Fruit fly (Drosophila melanogaster) whole organism, embryonic: ENCODE measurements around the gene CG11999.

Experiments used
- CG11247 ChIP-seq: fragments of 200-800 bp; sonication (Bioruptor generic); IDR thresholded peaks from 2 replicates; pipeline ENCODE4 v1.3.6; 2022; ENCODE audit warnings: missing biosample characterization, missing genetic modification characterization
- CG11456 ChIP-seq: fragments of 200-800 bp; sonication (Bioruptor generic); IDR thresholded peaks from 3 replicates; pipeline ENCODE4 v1.3.6; 2022; ENCODE audit warnings: missing biosample characterization, missing genetic modification characterization
- CG12104 ChIP-seq: fragments of 200-800 bp; sonication (Bioruptor generic); optimal IDR thresholded peaks from 3 replicates; lab custom pipeline; 2016; ENCODE audit warnings: missing biosample characterization, missing genetic modification characterization
- CG12659 ChIP-seq: fragments of 200-800 bp; sonication (Bioruptor generic); optimal IDR thresholded peaks from 3 replicates; lab custom pipeline; 2017; ENCODE audit warnings: mild to moderate bottlenecking, missing biosample characterization, missing genetic modification reagents, missing genetic modification characterization
- CG15269 ChIP-seq: fragments of 200-800 bp; sonication (Bioruptor generic); optimal IDR thresholded peaks from 2 replicates; lab custom pipeline; 2018; ENCODE audit warnings: missing biosample characterization, mild to moderate bottlenecking, missing genetic modification characterization, moderate library complexity
- CG15514 ChIP-seq: fragments of 200-800 bp; sonication (Bioruptor generic); optimal IDR thresholded peaks from 3 replicates; lab custom pipeline; 2017; ENCODE audit warnings: missing biosample characterization, missing genetic modification characterization, mild to moderate bottlenecking, moderate library complexity, missing genetic modification reagents
- CG16815 ChIP-seq: fragments of 200-800 bp; sonication (Bioruptor generic); optimal IDR thresholded peaks from 3 replicates; lab custom pipeline; 2017; ENCODE audit warnings: missing biosample characterization, mild to moderate bottlenecking, missing genetic modification characterization
- CG17186 ChIP-seq: fragments of 200-800 bp; sonication (Bioruptor generic); optimal IDR thresholded peaks from 3 replicates; lab custom pipeline; 2017; ENCODE audit warnings: missing biosample characterization, missing genetic modification reagents, missing genetic modification characterization
- CG2120 ChIP-seq: fragments of 200-800 bp; sonication (Bioruptor generic); optimal IDR thresholded peaks from 3 replicates; lab custom pipeline; 2016; ENCODE audit warnings: missing biosample characterization, missing genetic modification characterization
- CG30431 ChIP-seq: fragments of 200-800 bp; sonication (Bioruptor generic); optimal IDR thresholded peaks from 2 replicates; lab custom pipeline; 2017; ENCODE audit warnings: missing biosample characterization, missing genetic modification characterization
- CG31224 ChIP-seq: fragments of 200-800 bp; sonication (Bioruptor generic); IDR thresholded peaks from 2 replicates; pipeline ENCODE4 v1.3.6; 2022; ENCODE audit warnings: missing biosample characterization, missing genetic modification characterization
- CG31441 ChIP-seq: fragments of 200-800 bp; sonication (Bioruptor generic); IDR thresholded peaks from 2 replicates; pipeline ENCODE4 v1.3.6; 2022; ENCODE audit warnings: missing biosample characterization, missing genetic modification characterization
- CG3995 ChIP-seq: fragments of 200-800 bp; sonication (Bioruptor generic); optimal IDR thresholded peaks from 3 replicates; lab custom pipeline; 2016; ENCODE audit warnings: missing biosample characterization, missing genetic modification characterization
- CG4854 ChIP-seq: fragments of 200-800 bp; sonication (Bioruptor generic); optimal IDR thresholded peaks from 2 replicates; lab custom pipeline; 2016; ENCODE audit warnings: missing biosample characterization, missing genetic modification characterization, inconsistent platforms
- CG5180 ChIP-seq: fragments of 200-800 bp; sonication (Bioruptor generic); optimal IDR thresholded peaks from 3 replicates; lab custom pipeline; 2017; ENCODE audit warnings: missing biosample characterization, missing genetic modification characterization, mild to moderate bottlenecking, moderate library complexity, missing genetic modification reagents
- CG6689 ChIP-seq: fragments of 200-800 bp; sonication (Bioruptor generic); IDR thresholded peaks from 2 replicates; pipeline ENCODE4 v1.3.6; 2022; ENCODE audit warnings: missing biosample characterization, missing genetic modification characterization
- CG6813 ChIP-seq: fragments of 200-800 bp; sonication (Bioruptor generic); optimal IDR thresholded peaks from 2 replicates; lab custom pipeline; 2017; ENCODE audit warnings: missing biosample characterization, missing genetic modification characterization, mild to moderate bottlenecking, moderate library complexity, missing genetic modification reagents
- CG9797 ChIP-seq: fragments of 200-800 bp; sonication (Bioruptor generic); optimal IDR thresholded peaks from 3 replicates; lab custom pipeline; 2018; ENCODE audit warnings: missing biosample characterization, mild to moderate bottlenecking, missing genetic modification characterization
- CoRest ChIP-seq: fragments of 200-800 bp; sonication (Bioruptor generic); optimal IDR thresholded peaks from 3 replicates; lab custom pipeline; 2018; ENCODE audit warnings: missing biosample characterization, mild to moderate bottlenecking, missing genetic modification characterization, moderate library complexity
- Dad ChIP-seq: fragments of 200-800 bp; sonication (Bioruptor generic); optimal IDR thresholded peaks from 3 replicates; lab custom pipeline; 2016; ENCODE audit warnings: missing biosample characterization, missing genetic modification characterization
- Deaf1 ChIP-seq: fragments of 200-800 bp; optimal IDR thresholded peaks from 3 replicates; lab custom pipeline; 2019; ENCODE audit warnings: missing biosample characterization, mild to moderate bottlenecking, missing genetic modification characterization, moderate library complexity
- Dfd ChIP-seq, 2 experiments: fragments of >200 bp; optimal IDR thresholded peaks; 2 replicates each; lab custom pipeline; 2017; ENCODE audit warnings: missing biosample characterization in 2 of 2, missing genetic modification characterization in 2 of 2
- Dref ChIP-seq: fragments of 200-800 bp; sonication (Bioruptor generic); IDR thresholded peaks from 2 replicates; pipeline ENCODE4 v1.3.6; 2022; ENCODE audit warnings: missing biosample characterization, missing genetic modification characterization
- HLH4C ChIP-seq: fragments of 200-800 bp; sonication (Bioruptor generic); IDR thresholded peaks from 3 replicates; pipeline ENCODE4 v1.3.6; 2022; ENCODE audit warnings: missing biosample characterization, missing genetic modification characterization; ENCODE audit not compliant: partially characterized antibody
- Hmr ChIP-seq: fragments of 200-800 bp; sonication (Bioruptor generic); optimal IDR thresholded peaks from 3 replicates; lab custom pipeline; 2017; ENCODE audit warnings: mild to moderate bottlenecking, missing biosample characterization, missing genetic modification reagents, missing genetic modification characterization
- Lhr ChIP-seq: fragments of 200-800 bp; sonication (Bioruptor generic); optimal IDR thresholded peaks from 3 replicates; lab custom pipeline; 2017; ENCODE audit warnings: mild to moderate bottlenecking, missing biosample characterization, missing genetic modification reagents, missing genetic modification characterization
- Lim3 ChIP-seq: fragments of 200-800 bp; sonication (Bioruptor generic); IDR thresholded peaks from 2 replicates; pipeline ENCODE4 v1.3.6; 2022; ENCODE audit warnings: missing biosample characterization, missing genetic modification characterization
- Lpt ChIP-seq: fragments of >200 bp; optimal IDR thresholded peaks from 2 replicates; lab custom pipeline; 2018; ENCODE audit warnings: missing biosample characterization, missing genetic modification characterization
- NC2β ChIP-seq: fragments of 200-800 bp; sonication (Bioruptor generic); optimal IDR thresholded peaks from 2 replicates; lab custom pipeline; 2016; ENCODE audit warnings: missing biosample characterization, missing genetic modification characterization
- Opbp ChIP-seq: fragments of 200-800 bp; sonication (Bioruptor generic); IDR thresholded peaks from 3 replicates; pipeline ENCODE4 v1.3.6; 2022; ENCODE audit warnings: missing biosample characterization, missing genetic modification characterization; ENCODE audit not compliant: partially characterized antibody
- Sry-β ChIP-seq: fragments of 200-800 bp; sonication (Bioruptor generic); optimal IDR thresholded peaks from 2 replicates; lab custom pipeline; 2018; ENCODE audit warnings: missing biosample characterization, mild to moderate bottlenecking, missing genetic modification characterization, moderate library complexity
- Xrp1 ChIP-seq: fragments of 200-800 bp; sonication (Bioruptor generic); IDR thresholded peaks from 2 replicates; pipeline ENCODE4 v1.3.6; 2022; ENCODE audit warnings: missing biosample characterization, missing genetic modification characterization
- YL-1 ChIP-seq: fragments of 200-800 bp; sonication (Bioruptor generic); optimal IDR thresholded peaks from 3 replicates; lab custom pipeline; 2017; ENCODE audit warnings: missing biosample characterization, mild to moderate bottlenecking, missing genetic modification characterization
- ab ChIP-seq: fragments of 200-800 bp; sonication (Bioruptor generic); optimal IDR thresholded peaks from 2 replicates; lab custom pipeline; 2016; ENCODE audit warnings: missing biosample characterization, missing genetic modification characterization
- ase ChIP-seq: fragments of 200-800 bp; sonication (Bioruptor generic); IDR thresholded peaks from 3 replicates; pipeline ENCODE4 v1.3.6; 2022; ENCODE audit warnings: missing biosample characterization, missing genetic modification characterization
- cwo ChIP-seq: fragments of 200-800 bp; sonication (Bioruptor generic); optimal IDR thresholded peaks from 3 replicates; lab custom pipeline; 2017; ENCODE audit warnings: missing biosample characterization, missing genetic modification characterization, mild to moderate bottlenecking, moderate library complexity, missing genetic modification reagents
- danr ChIP-seq: fragments of 200-800 bp; sonication (Bioruptor generic); IDR thresholded peaks from 2 replicates; pipeline ENCODE4 v1.3.6; 2022; ENCODE audit warnings: missing biosample characterization, missing genetic modification characterization
- ewg ChIP-seq: fragments of 200-800 bp; sonication (Bioruptor generic); optimal IDR thresholded peaks from 3 replicates; lab custom pipeline; 2017; ENCODE audit warnings: mild to moderate bottlenecking, missing biosample characterization, missing genetic modification reagents, missing genetic modification characterization
- fd102C ChIP-seq: fragments of 200-800 bp; sonication (Bioruptor generic); optimal IDR thresholded peaks from 2 replicates; lab custom pipeline; 2018; ENCODE audit warnings: missing biosample characterization, mild to moderate bottlenecking, missing genetic modification characterization, moderate library complexity
- fd96Cb ChIP-seq: fragments of 200-800 bp; sonication (Bioruptor generic); optimal IDR thresholded peaks from 2 replicates; lab custom pipeline; 2018; ENCODE audit warnings: missing biosample characterization, mild to moderate bottlenecking, missing genetic modification characterization, moderate library complexity
- gt ChIP-seq: fragments of 200-800 bp; sonication (Bioruptor generic); IDR thresholded peaks from 2 replicates; pipeline ENCODE4 v1.3.6; 2022; ENCODE audit warnings: missing biosample characterization, missing genetic modification characterization
- her ChIP-seq: fragments of 200-800 bp; sonication (Bioruptor generic); optimal IDR thresholded peaks from 2 replicates; lab custom pipeline; 2016; ENCODE audit warnings: missing biosample characterization, missing genetic modification characterization
- ind ChIP-seq: fragments of 200-800 bp; sonication (Bioruptor generic); optimal IDR thresholded peaks from 3 replicates; lab custom pipeline; 2016; ENCODE audit warnings: missing biosample characterization, missing genetic modification characterization
- jumu ChIP-seq: fragments of 200-800 bp; sonication (Bioruptor generic); optimal IDR thresholded peaks from 3 replicates; lab custom pipeline; 2016; ENCODE audit warnings: missing biosample characterization, missing genetic modification characterization
- lmd ChIP-seq: fragments of 200-800 bp; sonication (Bioruptor generic); IDR thresholded peaks from 2 replicates; pipeline ENCODE4 v1.3.6; 2022; ENCODE audit warnings: missing biosample characterization, missing genetic modification characterization
- nau ChIP-seq: fragments of 200-800 bp; sonication (Bioruptor generic); optimal IDR thresholded peaks from 3 replicates; lab custom pipeline; 2017; ENCODE audit warnings: missing biosample characterization, mild to moderate bottlenecking, missing genetic modification characterization, missing genetic modification reagents
- pita ChIP-seq: fragments of 200-800 bp; sonication (Bioruptor generic); optimal IDR thresholded peaks from 2 replicates; lab custom pipeline; 2017; ENCODE audit warnings: missing biosample characterization, mild to moderate bottlenecking, missing genetic modification characterization
- pros ChIP-seq: fragments of 200-800 bp; sonication (Bioruptor generic); optimal IDR thresholded peaks from 3 replicates; lab custom pipeline; 2019; ENCODE audit warnings: missing biosample characterization, mild to moderate bottlenecking, missing genetic modification characterization, moderate library complexity
- pzg ChIP-seq: fragments of 200-800 bp; sonication (Bioruptor generic); optimal IDR thresholded peaks from 3 replicates; lab custom pipeline; 2018; ENCODE audit warnings: missing biosample characterization, mild to moderate bottlenecking, missing genetic modification characterization, moderate library complexity
- slou ChIP-seq: fragments of 200-800 bp; sonication (Bioruptor generic); optimal IDR thresholded peaks from 3 replicates; lab custom pipeline; 2016; ENCODE audit warnings: missing biosample characterization, missing genetic modification characterization
- sqz ChIP-seq: fragments of 200-800 bp; sonication (Bioruptor generic); optimal IDR thresholded peaks from 3 replicates; lab custom pipeline; 2018; ENCODE audit warnings: missing biosample characterization, mild to moderate bottlenecking, missing genetic modification characterization
- stc ChIP-seq: fragments of 200-800 bp; sonication (Bioruptor generic); IDR thresholded peaks from 2 replicates; pipeline ENCODE4 v1.3.6; 2022; ENCODE audit warnings: missing biosample characterization, missing genetic modification characterization

The CG11999 gene

DNA sequence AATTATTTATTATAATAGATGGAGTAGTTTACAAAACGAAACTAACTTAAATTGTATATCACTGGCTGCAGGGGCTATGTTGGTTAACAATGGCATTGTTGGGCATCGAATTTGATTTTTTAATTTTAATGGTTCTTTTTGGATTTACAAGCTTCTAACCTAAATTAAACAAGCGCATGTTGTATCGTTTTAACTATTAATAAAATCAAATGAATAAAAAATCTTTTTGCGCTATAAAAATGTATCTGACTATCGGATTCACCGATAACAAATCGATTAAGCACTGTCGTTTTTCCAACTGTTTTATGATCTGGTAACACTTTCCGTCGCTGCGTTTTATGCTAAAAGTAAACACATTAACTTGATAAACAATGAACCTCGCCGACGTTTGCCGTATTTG lies 20.2 kb upstream of the CG11999 start, which contains the start of the genes hd and CG14667 (continued):
- TF ChIP-seq pzg (GFP tag; lab: Kevin White, UChicago) (peak; percentile 47), ab (GFP tag; lab: Kevin White, UChicago) (no peak), Xrp1 (GFP tag; lab: Robert Waterston, UW) (no peak), pros (no peak), CG31441 (no peak), stc (GFP tag; lab: Robert Waterston, UW) (no peak), Lim3 (GFP tag; lab: Robert Waterston, UW) (no peak), CG5180 (GFP tag; lab: Kevin White, UChicago) (no peak), lmd (GFP tag; lab: Robert Waterston, UW) (no peak), CoRest (tag; lab: Kevin White, UChicago) (peak; percentile 28), CG9797 (GFP tag; lab: Kevin White, UChicago) (peak; percentile 53), CG6689 (no peak), CG2120 (GFP tag; lab: Kevin White, UChicago) (peak; percentile 17), fd96Cb (tag; lab: Kevin White, UChicago) (no peak), slou (GFP tag; lab: Kevin White, UChicago) (no peak), Sry-β (GFP tag; lab: Kevin White, UChicago) (no peak), fd102C (GFP tag; lab: Kevin White, UChicago) (no peak), CG4854 (GFP tag; lab: Kevin White, UChicago) (no peak), nau (GFP tag; lab: Kevin White, UChicago) (no peak), Dfd (GFP tag; optimal IDR thresholded peaks at IDR 0.05; lab: Kevin White, UChicago) (no peak), Lhr (peak; percentile 5), Opbp (0 out of 3 replicates have a peak, but pooled peaks have one; percentile 4), HLH4C (GFP tag; lab: Robert Waterston, UW) (peak; percentile 60), jumu (GFP tag; lab: Kevin White, UChicago) (no peak), CG16815 (GFP tag; lab: Kevin White, UChicago) (no peak), ind (no peak), Dref (GFP tag; lab: Robert Waterston, UW) (peak; percentile 80), danr (GFP tag; lab: Robert Waterston, UW) (no peak), NC2β (GFP tag; lab: Kevin White, UChicago) (no peak), Deaf1 (tag; lab: Kevin White, UChicago) (no peak), CG30431 (GFP tag; lab: Kevin White, UChicago) (no peak), cwo (GFP tag; lab: Kevin White, UChicago) (no peak), Lpt (GFP tag; lab: Kevin White, UChicago) (no peak), CG31224 (GFP tag; lab: Robert Waterston, UW) (no peak), CG15269 (tag; lab: Kevin White, UChicago) (no peak), CG11456 (GFP tag; lab: Robert Waterston, UW) (no peak), pita (GFP tag; lab: Kevin White, UChicago) (no peak), YL-1 (peak; percentile 71), Dad (GFP tag; lab: Kevin White, UChicago) (no peak), CG11247 (GFP tag; lab: Robert Waterston, UW) (no peak), CG15514 (GFP tag; lab: Kevin White, UChicago) (peak; percentile 66), CG12659 (GFP tag; lab: Kevin White, UChicago) (peak; percentile 43), her (GFP tag; lab: Kevin White, UChicago) (no peak), CG12104 (GFP tag; lab: Kevin White, UChicago) (no peak), CG17186 (GFP tag; lab: Kevin White, UChicago) (peak; percentile 69), CG6813 (GFP tag; lab: Kevin White, UChicago) (no peak), ewg (GFP tag; lab: Kevin White, UChicago) (no peak), CG3995 (peak; percentile 4), sqz (GFP tag; lab: Kevin White, UChicago) (no peak), Hmr (GFP tag; lab: Kevin White, UChicago) (no peak), ase (GFP tag; lab: Robert Waterston, UW) (no peak), gt (no peak)
